Worm (Caenorhabditis elegans) whole organism, L2 larva: ENCODE measurements around the gene ugt-1.

Source experiments
- dmd-4 ChIP-seq: sonication (generic microtip); optimal IDR thresholded peaks from 2 replicates; lab custom pipeline; 2017; ENCODE audit warnings: missing biosample characterization, missing genetic modification characterization
- ztf-4 ChIP-seq: fragments of 150-350 bp; optimal IDR thresholded peaks from 2 replicates; lab custom pipeline; 2014; ENCODE audit warnings: missing biosample characterization, missing genetic modification characterization

ce11 chrV:10433721-10434120 is 38.3 kb downstream of the ugt-1 start, which contains the start of gene Y32F6A.4:
- TF ChIP-seq ztf-4 (tag; lab: Kevin White, UChicago) (no peak), dmd-4 (tag; lab: Kevin White, UChicago) (no peak)
